Fruit fly (Drosophila melanogaster) whole organism, embryonic: ENCODE data around the gene spd-2.

Experiments used
- Abd-B ChIP-seq: fragments of 200-800 bp; sonication (Bioruptor generic); optimal IDR thresholded peaks from 2 replicates; lab custom pipeline; 2018; ENCODE audit warnings: missing biosample characterization, mild to moderate bottlenecking, missing genetic modification characterization, moderate library complexity
- BtbVII ChIP-seq: fragments of 200-800 bp; sonication (Bioruptor generic); optimal IDR thresholded peaks from 3 replicates; lab custom pipeline; 2017; ENCODE audit warnings: missing biosample characterization, mild to moderate bottlenecking, missing genetic modification characterization
- Bteb2 ChIP-seq: fragments of 200-800 bp; sonication (Bioruptor generic); optimal IDR thresholded peaks from 2 replicates; lab custom pipeline; 2016; ENCODE audit warnings: missing biosample characterization, missing genetic modification characterization
- CG10654 ChIP-seq: fragments of 200-800 bp; sonication (Bioruptor generic); optimal IDR thresholded peaks from 2 replicates; lab custom pipeline; 2016; ENCODE audit warnings: missing biosample characterization, missing genetic modification characterization
- CG10959 ChIP-seq: fragments of 200-800 bp; sonication (Bioruptor generic); IDR thresholded peaks from 2 replicates; pipeline ENCODE4 v1.3.6; 2022; ENCODE audit warnings: missing biosample characterization, missing genetic modification characterization
- CG11085 ChIP-seq: fragments of 200-800 bp; sonication (Bioruptor generic); IDR thresholded peaks from 2 replicates; pipeline ENCODE4 v1.3.6; 2022; ENCODE audit warnings: missing biosample characterization, missing genetic modification characterization
- CG11398 ChIP-seq: fragments of 200-800 bp; sonication (Bioruptor generic); optimal IDR thresholded peaks from 2 replicates; lab custom pipeline; 2016; ENCODE audit warnings: missing biosample characterization, missing genetic modification characterization
- CG12391 ChIP-seq: fragments of 200-800 bp; sonication (Bioruptor generic); optimal IDR thresholded peaks from 3 replicates; lab custom pipeline; 2018; ENCODE audit warnings: missing biosample characterization, mild to moderate bottlenecking, missing genetic modification characterization, moderate library complexity
- CG12659 ChIP-seq: fragments of 200-800 bp; sonication (Bioruptor generic); optimal IDR thresholded peaks from 3 replicates; lab custom pipeline; 2017; ENCODE audit warnings: mild to moderate bottlenecking, missing biosample characterization, missing genetic modification reagents, missing genetic modification characterization
- CG13424 ChIP-seq: fragments of 200-800 bp; sonication (Bioruptor generic); optimal IDR thresholded peaks from 2 replicates; lab custom pipeline; 2019; ENCODE audit warnings: missing biosample characterization, mild to moderate bottlenecking, missing genetic modification characterization, moderate library complexity
- CG13624 ChIP-seq: fragments of 200-800 bp; sonication (Bioruptor generic); optimal IDR thresholded peaks from 2 replicates; lab custom pipeline; 2016; ENCODE audit warnings: missing biosample characterization, missing genetic modification characterization
- CG1647 ChIP-seq: fragments of 200-800 bp; sonication (Bioruptor generic); optimal IDR thresholded peaks from 3 replicates; lab custom pipeline; 2016; ENCODE audit warnings: missing biosample characterization, missing genetic modification characterization
- CG17359 ChIP-seq: fragments of 200-800 bp; sonication (Bioruptor generic); optimal IDR thresholded peaks from 3 replicates; lab custom pipeline; 2018; ENCODE audit warnings: missing biosample characterization, mild to moderate bottlenecking, missing genetic modification characterization, moderate library complexity
- CG17802 ChIP-seq: fragments of 200-800 bp; sonication (Bioruptor generic); optimal IDR thresholded peaks from 2 replicates; lab custom pipeline; 2018; ENCODE audit warnings: missing biosample characterization, mild to moderate bottlenecking, missing genetic modification characterization, moderate library complexity
- CG18599 ChIP-seq: fragments of 200-800 bp; sonication (Bioruptor generic); optimal IDR thresholded peaks from 3 replicates; lab custom pipeline; 2017; ENCODE audit warnings: missing biosample characterization, missing genetic modification characterization, mild to moderate bottlenecking, moderate library complexity, missing genetic modification reagents
- CG2889 ChIP-seq: fragments of 200-800 bp; sonication (Bioruptor generic); IDR thresholded peaks from 3 replicates; pipeline ENCODE4 v1.3.6; 2022; ENCODE audit warnings: missing biosample characterization, missing genetic modification characterization
- CG3838 ChIP-seq: fragments of 200-800 bp; sonication (Bioruptor generic); optimal IDR thresholded peaks from 3 replicates; lab custom pipeline; 2016; ENCODE audit warnings: missing biosample characterization, missing genetic modification characterization
- CG4854 ChIP-seq: fragments of 200-800 bp; sonication (Bioruptor generic); optimal IDR thresholded peaks from 2 replicates; lab custom pipeline; 2016; ENCODE audit warnings: missing biosample characterization, missing genetic modification characterization, inconsistent platforms
- CG6791 ChIP-seq: fragments of 200-800 bp; sonication (Bioruptor generic); IDR thresholded peaks from 3 replicates; pipeline ENCODE4 v1.3.6; 2022; ENCODE audit warnings: missing biosample characterization, missing genetic modification characterization; ENCODE audit not compliant: partially characterized antibody
- CG7357 ChIP-seq: fragments of 200-800 bp; sonication (Bioruptor generic); IDR thresholded peaks from 3 replicates; pipeline ENCODE4 v1.3.6; 2022; ENCODE audit warnings: missing biosample characterization, missing genetic modification characterization
- CG9437 ChIP-seq: fragments of 200-800 bp; sonication (Bioruptor generic); optimal IDR thresholded peaks from 2 replicates; lab custom pipeline; 2018; ENCODE audit warnings: missing biosample characterization, mild to moderate bottlenecking, missing genetic modification characterization
- E2f2 ChIP-seq: fragments of 200-800 bp; sonication (Bioruptor generic); IDR thresholded peaks from 2 replicates; pipeline ENCODE4 v1.3.6; 2022; ENCODE audit warnings: missing biosample characterization, missing genetic modification characterization
- ERR ChIP-seq: fragments of 200-800 bp; sonication (Bioruptor generic); optimal IDR thresholded peaks from 2 replicates; lab custom pipeline; 2016; ENCODE audit warnings: missing biosample characterization, missing genetic modification characterization
- Ets97D ChIP-seq: fragments of 200-800 bp; sonication (Bioruptor generic); optimal IDR thresholded peaks from 3 replicates; lab custom pipeline; 2016; ENCODE audit warnings: missing biosample characterization, missing genetic modification characterization
- Fer1 ChIP-seq: fragments of 200-800 bp; sonication (Bioruptor generic); optimal IDR thresholded peaks from 2 replicates; lab custom pipeline; 2017; ENCODE audit warnings: missing biosample characterization, mild to moderate bottlenecking, missing genetic modification characterization
- Hand ChIP-seq: fragments of 200-800 bp; sonication (Bioruptor generic); optimal IDR thresholded peaks from 2 replicates; lab custom pipeline; 2017; ENCODE audit warnings: mild to moderate bottlenecking, missing biosample characterization, missing genetic modification reagents, missing genetic modification characterization
- Hey ChIP-seq: fragments of 200-800 bp; sonication (Bioruptor generic); optimal IDR thresholded peaks from 3 replicates; lab custom pipeline; 2018; ENCODE audit warnings: missing biosample characterization, mild to moderate bottlenecking, missing genetic modification characterization
- Max ChIP-seq: fragments of 200-800 bp; sonication (Bioruptor generic); optimal IDR thresholded peaks from 2 replicates; lab custom pipeline; 2016; ENCODE audit warnings: missing biosample characterization, mild to moderate bottlenecking, missing genetic modification characterization
- Med ChIP-seq: fragments of 200-800 bp; sonication (Bioruptor generic); peaks from one replicate; lab custom pipeline; 2016; ENCODE audit warnings: missing biosample characterization, missing genetic modification characterization, mild to moderate bottlenecking, inconsistent platforms, moderate library complexity
- Opbp ChIP-seq: fragments of 200-800 bp; sonication (Bioruptor generic); IDR thresholded peaks from 3 replicates; pipeline ENCODE4 v1.3.6; 2022; ENCODE audit warnings: missing biosample characterization, missing genetic modification characterization; ENCODE audit not compliant: partially characterized antibody
- Ravus ChIP-seq: fragments of 200-800 bp; sonication (Bioruptor generic); IDR thresholded peaks from 2 replicates; pipeline ENCODE4 v1.3.6; 2022; ENCODE audit warnings: missing biosample characterization, missing genetic modification characterization
- Side ChIP-seq: fragments of 200-800 bp; sonication (Bioruptor generic); optimal IDR thresholded peaks from 2 replicates; lab custom pipeline; 2016; ENCODE audit warnings: missing biosample characterization, missing genetic modification characterization
- Sox100B ChIP-seq: fragments of 200-800 bp; sonication (Bioruptor generic); optimal IDR thresholded peaks from 3 replicates; lab custom pipeline; 2018; ENCODE audit warnings: missing biosample characterization, mild to moderate bottlenecking, missing genetic modification characterization
- Sry-δ ChIP-seq: fragments of 200-800 bp; sonication (Bioruptor generic); optimal IDR thresholded peaks from 2 replicates; lab custom pipeline; 2016; ENCODE audit warnings: missing biosample characterization, missing genetic modification characterization
- ab ChIP-seq: fragments of 200-800 bp; sonication (Bioruptor generic); optimal IDR thresholded peaks from 2 replicates; lab custom pipeline; 2016; ENCODE audit warnings: missing biosample characterization, missing genetic modification characterization
- cwo ChIP-seq: fragments of 200-800 bp; sonication (Bioruptor generic); optimal IDR thresholded peaks from 3 replicates; lab custom pipeline; 2017; ENCODE audit warnings: missing biosample characterization, missing genetic modification characterization, mild to moderate bottlenecking, moderate library complexity, missing genetic modification reagents
- danr ChIP-seq: fragments of 200-800 bp; sonication (Bioruptor generic); IDR thresholded peaks from 2 replicates; pipeline ENCODE4 v1.3.6; 2022; ENCODE audit warnings: missing biosample characterization, missing genetic modification characterization
- disco-r ChIP-seq: fragments of 200-800 bp; sonication (Bioruptor generic); optimal IDR thresholded peaks from 2 replicates; lab custom pipeline; 2016; ENCODE audit warnings: missing biosample characterization, missing genetic modification characterization
- dmrt99B ChIP-seq: fragments of 200-800 bp; sonication (Bioruptor generic); optimal IDR thresholded peaks from 2 replicates; lab custom pipeline; 2018; ENCODE audit warnings: missing biosample characterization, mild to moderate bottlenecking, missing genetic modification characterization, moderate library complexity
- gsb ChIP-seq: fragments of 200-800 bp; sonication (Bioruptor generic); IDR thresholded peaks from 2 replicates; pipeline ENCODE4 v1.3.6; 2022; ENCODE audit warnings: missing biosample characterization, missing genetic modification characterization
- hb ChIP-seq: fragments of 200-800 bp; sonication (Bioruptor generic); IDR thresholded peaks from 3 replicates; pipeline ENCODE4 v1.3.6; 2022; ENCODE audit warnings: missing biosample characterization, missing genetic modification characterization; ENCODE audit not compliant: partially characterized antibody
- lab ChIP-seq: fragments of 200-800 bp; sonication (Bioruptor generic); optimal IDR thresholded peaks from 3 replicates; lab custom pipeline; 2017; ENCODE audit warnings: missing biosample characterization, missing genetic modification characterization, mild to moderate bottlenecking, moderate library complexity, missing genetic modification reagents
- luna ChIP-seq: fragments of 200-800 bp; sonication (Bioruptor generic); optimal IDR thresholded peaks from 2 replicates; lab custom pipeline; 2016; ENCODE audit warnings: missing biosample characterization, missing genetic modification characterization
- pfk ChIP-seq: fragments of 200-800 bp; sonication (Bioruptor generic); optimal IDR thresholded peaks from 2 replicates; lab custom pipeline; 2018; ENCODE audit warnings: missing biosample characterization, mild to moderate bottlenecking, missing genetic modification characterization, moderate library complexity
- repo ChIP-seq: fragments of 200-800 bp; sonication (Bioruptor generic); optimal IDR thresholded peaks from 2 replicates; lab custom pipeline; 2016; ENCODE audit warnings: missing biosample characterization, missing genetic modification characterization
- slbo ChIP-seq: fragments of 200-800 bp; sonication (Bioruptor generic); IDR thresholded peaks from 2 replicates; pipeline ENCODE4 v1.3.6; 2022; ENCODE audit warnings: missing biosample characterization, missing genetic modification characterization
- sna ChIP-seq: fragments of 200-800 bp; sonication (Bioruptor generic); IDR thresholded peaks from 2 replicates; pipeline ENCODE4 v1.3.6; 2022; ENCODE audit warnings: missing biosample characterization, missing genetic modification characterization; ENCODE audit not compliant: partially characterized antibody
- tio ChIP-seq: fragments of 200-800 bp; sonication (Bioruptor generic); optimal IDR thresholded peaks from 2 replicates; lab custom pipeline; 2017; ENCODE audit warnings: missing biosample characterization, missing genetic modification characterization, inconsistent platforms
- toy ChIP-seq: fragments of 200-800 bp; sonication (Bioruptor generic); IDR thresholded peaks from 2 replicates; pipeline ENCODE4 v1.3.6; 2022; ENCODE audit warnings: missing biosample characterization, missing genetic modification characterization
- twi ChIP-seq: fragments of 200-800 bp; optimal IDR thresholded peaks from 2 replicates; lab custom pipeline; 2019; ENCODE audit warnings: missing biosample characterization, mild to moderate bottlenecking, missing genetic modification characterization, moderate library complexity
- zfh1 ChIP-seq: fragments of 200-800 bp; sonication (Bioruptor generic); IDR thresholded peaks from 3 replicates; pipeline ENCODE4 v1.3.6; 2022; ENCODE audit warnings: missing biosample characterization, missing genetic modification characterization

The spd-2 gene

DNA sequence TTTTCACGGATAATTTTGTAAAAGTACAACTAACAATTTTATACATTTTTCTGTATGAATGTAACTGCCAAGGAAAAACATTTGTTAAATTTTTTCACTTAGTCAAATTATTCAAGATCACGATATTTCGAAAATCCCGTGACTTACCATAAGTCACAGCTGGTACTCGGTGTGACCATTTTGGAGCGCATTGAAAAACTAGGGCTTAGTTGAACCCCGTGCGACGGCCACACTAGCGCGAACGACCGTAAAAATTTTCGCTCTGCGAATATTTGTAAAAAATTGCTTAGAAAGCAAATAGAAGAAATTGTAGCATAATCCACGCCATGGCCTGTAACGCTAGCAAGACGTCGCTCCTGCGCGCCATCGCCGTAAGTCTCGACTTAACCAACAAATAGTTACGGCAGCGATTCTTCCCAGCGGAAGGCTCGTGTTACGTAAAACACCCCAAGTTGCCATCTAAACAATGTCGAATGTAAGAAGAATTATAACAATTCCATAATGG lies 10.7 kb downstream of the spd-2 start, which contains the start of gene UQCR-C2 (continued):
- TF ChIP-seq cwo (GFP tag; lab: Kevin White, UChicago) (no peak), danr (GFP tag; lab: Robert Waterston, UW) (no peak), pfk (GFP tag; lab: Kevin White, UChicago) (no peak), CG9437 (GFP tag; lab: Kevin White, UChicago) (peak; percentile 84), CG10959 (GFP tag; lab: Robert Waterston, UW) (no peak), CG12391 (peak; percentile 35), CG13424 (tag; lab: Kevin White, UChicago) (peak; percentile 14), E2f2 (GFP tag; lab: Robert Waterston, UW) (peak; percentile 63), CG17802 (no peak), ERR (GFP tag; lab: Kevin White, UChicago) (no peak), sna (GFP tag; lab: Robert Waterston, UW) (peak; percentile 44; the same call in 1 of the 2 replicates), CG18599 (no peak), Hand (GFP tag; lab: Kevin White, UChicago) (peak; percentile 3), CG10654 (GFP tag; lab: Kevin White, UChicago) (no peak), CG1647 (GFP tag; lab: Kevin White, UChicago) (no peak), dmrt99B (tag; lab: Kevin White, UChicago) (no peak), Med (peak; percentile 84), lab (GFP tag; lab: Kevin White, UChicago) (no peak), BtbVII (GFP tag; lab: Kevin White, UChicago) (no peak), gsb (GFP tag; lab: Robert Waterston, UW) (no peak), CG12659 (GFP tag; lab: Kevin White, UChicago) (peak; percentile 60), Sry-δ (GFP tag; lab: Kevin White, UChicago) (peak; percentile 67), CG11398 (GFP tag; lab: Kevin White, UChicago) (no peak), Ets97D (GFP tag; lab: Kevin White, UChicago) (peak; percentile 60), CG7357 (GFP tag; lab: Robert Waterston, UW) (no peak), repo (no peak), CG4854 (GFP tag; lab: Kevin White, UChicago) (no peak), Ravus (GFP tag; lab: Robert Waterston, UW) (no peak), CG3838 (GFP tag; lab: Kevin White, UChicago) (no peak), CG17359 (tag; lab: Kevin White, UChicago) (no peak), twi (tag; lab: Kevin White, UChicago) (peak; percentile 23), Fer1 (GFP tag; lab: Kevin White, UChicago) (peak; percentile 42), Side (GFP tag; lab: Kevin White, UChicago) (peak; percentile 1), Bteb2 (no peak), zfh1 (GFP tag; lab: Robert Waterston, UW) (no peak), CG2889 (GFP tag; lab: Robert Waterston, UW) (no peak), disco-r (no peak), Sox100B (GFP tag; lab: Kevin White, UChicago) (no peak), CG11085 (GFP tag; lab: Robert Waterston, UW) (no peak), Hey (tag; lab: Kevin White, UChicago) (no peak), tio (GFP tag; lab: Kevin White, UChicago) (no peak), CG13624 (GFP tag; lab: Kevin White, UChicago) (peak; percentile 56), toy (GFP tag; lab: Robert Waterston, UW) (no peak), hb (GFP tag; lab: Robert Waterston, UW) (no peak), Abd-B (GFP tag; lab: Kevin White, UChicago) (peak; percentile 65), Opbp (GFP tag; lab: Robert Waterston, UW) (peak; percentile 42; the same call in 1 of the 3 replicates), ab (GFP tag; lab: Kevin White, UChicago) (no peak), luna (no peak), Max (GFP tag; lab: Kevin White, UChicago) (peak; percentile 9), slbo (peak; percentile 17; the same call in 1 of the 2 replicates), CG6791 (GFP tag; lab: Robert Waterston, UW) (peak; percentile 19; the same call in 1 of the 3 replicates)
